Worm (Caenorhabditis elegans) whole organism, L1 larva: ENCODE results near the gene mdt-19.

Source experiments
- C34B4.2 ChIP-seq: sonication (generic microtip); optimal IDR thresholded peaks from 2 replicates; lab custom pipeline; 2017; ENCODE audit warnings: mild to moderate bottlenecking, missing genetic modification characterization, missing compliant biosample characterization
- Y116A8C.19 ChIP-seq: sonication (generic microtip); optimal IDR thresholded peaks from 2 replicates; lab custom pipeline; 2016; ENCODE audit warnings: missing compliant biosample characterization, missing genetic modification characterization, borderline replicate concordance
- aly-2 ChIP-seq: fragments of 150-350 bp; optimal IDR thresholded peaks from 2 replicates; lab custom pipeline; 2014; ENCODE audit warnings: missing biosample characterization, missing genetic modification characterization
- ama-1 ChIP-seq: fragments of 150-350 bp; optimal IDR thresholded peaks from 2 replicates; lab custom pipeline; 2014
- blmp-1 ChIP-seq: fragments of 150-350 bp; optimal IDR thresholded peaks from 2 replicates; lab custom pipeline; 2014; ENCODE audit warnings: missing biosample characterization, missing genetic modification characterization
- ceh-63 ChIP-seq: fragments of 200-800 bp; sonication (Bioruptor generic); optimal IDR thresholded peaks from 2 replicates; lab custom pipeline; 2018; ENCODE audit warnings: mild to moderate bottlenecking, missing genetic modification characterization, missing compliant biosample characterization
- ceh-8 ChIP-seq: fragments of 200-800 bp; sonication (Bioruptor generic); optimal IDR thresholded peaks from 2 replicates; lab custom pipeline; 2018; ENCODE audit warnings: mild to moderate bottlenecking, missing genetic modification characterization, moderate library complexity, missing compliant biosample characterization
- ceh-82 ChIP-seq, 3 experiments: fragments of 150-350 bp in 1 of 3; sonication (generic microtip) in 2 of 3; optimal IDR thresholded peaks; 2 replicates each; lab custom pipeline; 2014 to 2017; ENCODE audit warnings: missing biosample characterization in 3 of 3, missing genetic modification characterization in 3 of 3
- ceh-88 ChIP-seq: fragments of 200-800 bp; sonication (Bioruptor generic); IDR thresholded peaks from 2 replicates; pipeline ENCODE4 v1.3.6; 2022; ENCODE audit warnings: missing genetic modification characterization, missing compliant biosample characterization
- ces-1 ChIP-seq: fragments of 150-350 bp; optimal IDR thresholded peaks from 2 replicates; lab custom pipeline; 2014; ENCODE audit warnings: missing biosample characterization, missing genetic modification reagents, missing genetic modification characterization
- dpl-1 ChIP-seq, 3 experiments: fragments of 150-350 bp in 2 of 3; sonication (generic microtip) in 1 of 3; optimal IDR thresholded peaks; 2 replicates each; lab custom pipeline; 2014 to 2017; ENCODE audit warnings: missing biosample characterization in 3 of 3, missing genetic modification characterization in 3 of 3, missing genetic modification reagents in 3 of 3
- efl-1 ChIP-seq, 4 experiments: fragments of 150-350 bp; optimal IDR thresholded peaks in 3 of 4; peaks in 1 of 4; 1 replicate in 1 of 4; 2 replicates in 3 of 4; lab custom pipeline; 2014; ENCODE audit warnings: missing biosample characterization in 2 of 4, missing genetic modification characterization in 2 of 4, missing genetic modification reagents in 2 of 4
- elt-2 ChIP-seq: sonication (generic microtip); optimal IDR thresholded peaks from 2 replicates; lab custom pipeline; 2016; ENCODE audit warnings: missing genetic modification characterization, mild to moderate bottlenecking, inconsistent platforms, missing compliant biosample characterization, missing genetic modification reagents
- elt-3 ChIP-seq, 6 experiments: fragments of 150-350 bp in 1 of 6; sonication (generic microtip); optimal IDR thresholded peaks; 2 replicates each; lab custom pipeline; 2017 to 2018; ENCODE audit warnings: missing biosample characterization in 6 of 6, missing genetic modification characterization in 6 of 6, inconsistent platforms in 1 of 6
- fkh-10 ChIP-seq: sonication (generic microtip); optimal IDR thresholded peaks from 2 replicates; lab custom pipeline; 2017; ENCODE audit warnings: missing biosample characterization, missing genetic modification reagents, missing genetic modification characterization
- fkh-4 ChIP-seq: sonication (generic microtip); optimal IDR thresholded peaks from 2 replicates; lab custom pipeline; 2016; ENCODE audit warnings: missing compliant biosample characterization, missing genetic modification characterization, borderline replicate concordance
- fos-1 ChIP-seq: fragments of 150-350 bp; optimal IDR thresholded peaks from 2 replicates; lab custom pipeline; 2014; ENCODE audit warnings: missing biosample characterization, missing genetic modification characterization
- hlh-17 ChIP-seq: fragments of 200-800 bp; sonication (Bioruptor generic); optimal IDR thresholded peaks from 2 replicates; lab custom pipeline; 2018; ENCODE audit warnings: missing genetic modification characterization, mild to moderate bottlenecking, missing compliant biosample characterization, moderate library complexity, borderline replicate concordance
- hlh-4 ChIP-seq: sonication (generic microtip); optimal IDR thresholded peaks from 2 replicates; lab custom pipeline; 2016; ENCODE audit warnings: mild to moderate bottlenecking, missing genetic modification characterization, missing compliant biosample characterization
- isw-1 ChIP-seq: fragments of 200-800 bp; sonication (Bioruptor generic); IDR thresholded peaks from 2 replicates; pipeline ENCODE4 v1.3.6; 2022; ENCODE audit warnings: missing genetic modification characterization, missing compliant biosample characterization
- lin-14 ChIP-seq: fragments of 200-800 bp; sonication (Bioruptor generic); optimal IDR thresholded peaks from 2 replicates; lab custom pipeline; 2018; ENCODE audit warnings: mild to moderate bottlenecking, missing genetic modification characterization, moderate library complexity, missing compliant biosample characterization
- lin-35 ChIP-seq, 2 experiments: fragments of 150-350 bp; optimal IDR thresholded peaks; 2 replicates each; lab custom pipeline; 2014; ENCODE audit warnings: missing biosample characterization in 2 of 2, missing genetic modification characterization in 2 of 2, missing genetic modification reagents in 2 of 2
- lin-39 ChIP-seq: fragments of 150-350 bp; optimal IDR thresholded peaks from 2 replicates; lab custom pipeline; 2014; ENCODE audit warnings: missing biosample characterization, missing genetic modification reagents, missing genetic modification characterization
- lsy-2 ChIP-seq, 2 experiments: fragments of 150-350 bp; optimal IDR thresholded peaks; 2 replicates each; lab custom pipeline; 2014; ENCODE audit warnings: missing biosample characterization in 2 of 2, missing genetic modification characterization in 2 of 2
- mab-9 ChIP-seq: fragments of 200-800 bp; sonication (Bioruptor generic); IDR thresholded peaks from 2 replicates; pipeline ENCODE4 v1.3.6; 2022; ENCODE audit warnings: missing genetic modification reagents, missing genetic modification characterization, missing compliant biosample characterization
- nhr-11 ChIP-seq: fragments of 150-350 bp; optimal IDR thresholded peaks from 2 replicates; lab custom pipeline; 2014; ENCODE audit warnings: missing biosample characterization, missing genetic modification characterization
- nhr-12 ChIP-seq: sonication (generic microtip); optimal IDR thresholded peaks from 2 replicates; lab custom pipeline; 2017; ENCODE audit warnings: missing biosample characterization, missing genetic modification characterization
- nhr-20 ChIP-seq: sonication (generic microtip); optimal IDR thresholded peaks from 2 replicates; lab custom pipeline; 2016; ENCODE audit warnings: mild to moderate bottlenecking, missing genetic modification characterization, missing compliant biosample characterization
- nhr-237 ChIP-seq: fragments of 150-350 bp; optimal IDR thresholded peaks from 2 replicates; lab custom pipeline; 2014; ENCODE audit warnings: missing biosample characterization, missing genetic modification characterization
- nhr-28 ChIP-seq: fragments of 150-350 bp; optimal IDR thresholded peaks from 2 replicates; lab custom pipeline; 2014; ENCODE audit warnings: missing biosample characterization, missing genetic modification characterization
- nhr-71 ChIP-seq: sonication (generic microtip); optimal IDR thresholded peaks from 2 replicates; lab custom pipeline; 2016; ENCODE audit warnings: mild to moderate bottlenecking, missing genetic modification characterization, moderate library complexity, missing compliant biosample characterization
- nhr-77 ChIP-seq: fragments of 150-350 bp; optimal IDR thresholded peaks from 2 replicates; lab custom pipeline; 2014; ENCODE audit warnings: missing biosample characterization, missing genetic modification characterization
- nhr-90 ChIP-seq: sonication (generic microtip); optimal IDR thresholded peaks from 2 replicates; lab custom pipeline; 2016; ENCODE audit warnings: mild to moderate bottlenecking, missing genetic modification characterization, missing compliant biosample characterization; ENCODE audit not compliant: poor library complexity
- pag-3 ChIP-seq: sonication (generic microtip); optimal IDR thresholded peaks from 2 replicates; lab custom pipeline; 2017; ENCODE audit warnings: missing genetic modification characterization, mild to moderate bottlenecking, missing compliant biosample characterization, antibody characterized with exemption, borderline replicate concordance; ENCODE audit not compliant: insufficient read depth
- pqm-1 ChIP-seq: sonication (generic microtip); optimal IDR thresholded peaks from 3 replicates; lab custom pipeline; 2017; ENCODE audit warnings: missing biosample characterization, missing genetic modification characterization
- skn-1 ChIP-seq: fragments of 150-350 bp; optimal IDR thresholded peaks from 2 replicates; lab custom pipeline; 2014; ENCODE audit warnings: missing biosample characterization, missing genetic modification characterization
- snpc-4 ChIP-seq: fragments of 150-350 bp; optimal IDR thresholded peaks from 2 replicates; lab custom pipeline; 2014; ENCODE audit warnings: missing biosample characterization, missing genetic modification characterization
- snu-23 ChIP-seq: sonication (generic microtip); optimal IDR thresholded peaks from 2 replicates; lab custom pipeline; 2016; ENCODE audit warnings: missing genetic modification characterization, missing compliant biosample characterization
- sox-4 ChIP-seq: sonication (generic microtip); optimal IDR thresholded peaks from 2 replicates; lab custom pipeline; 2016; ENCODE audit warnings: missing genetic modification characterization, missing compliant biosample characterization
- sptf-1 ChIP-seq: fragments of 150-350 bp; optimal IDR thresholded peaks from 2 replicates; lab custom pipeline; 2014; ENCODE audit warnings: missing biosample characterization, missing genetic modification characterization
- swsn-7 ChIP-seq: sonication (generic microtip); optimal IDR thresholded peaks from 2 replicates; lab custom pipeline; 2016; ENCODE audit warnings: missing genetic modification characterization, missing compliant biosample characterization
- unc-30 ChIP-seq: sonication (generic microtip); optimal IDR thresholded peaks from 2 replicates; lab custom pipeline; 2017; ENCODE audit warnings: missing biosample characterization, missing genetic modification characterization
- unc-62 ChIP-seq: fragments of 150-350 bp; optimal IDR thresholded peaks from 2 replicates; lab custom pipeline; 2014; ENCODE audit warnings: missing biosample characterization, missing genetic modification reagents, missing genetic modification characterization
- vab-15 ChIP-seq: sonication (generic microtip); optimal IDR thresholded peaks from 2 replicates; lab custom pipeline; 2017; ENCODE audit warnings: missing genotype, mild to moderate bottlenecking, missing genetic modification characterization, missing compliant biosample characterization
- xbp-1 ChIP-seq: sonication (generic microtip); optimal IDR thresholded peaks from 2 replicates; lab custom pipeline; 2016; ENCODE audit warnings: missing genetic modification characterization, missing compliant biosample characterization
- zip-4 ChIP-seq: fragments of 200-800 bp; sonication (Bioruptor generic); optimal IDR thresholded peaks from 2 replicates; lab custom pipeline; 2018; ENCODE audit warnings: mild to moderate bottlenecking, missing genetic modification characterization, moderate library complexity, missing compliant biosample characterization

mdt-19 gene

ce11 chrIII:2619559-2619958 is 21.7 kb downstream of the mdt-19 start, which contains the start of gene ppfr-4 (continued):
- TF ChIP-seq ceh-63 (GFP tag; lab: Kevin White, UChicago) (no peak), ceh-8 (GFP tag; lab: Kevin White, UChicago) (no peak), lsy-2 (tag; optimal IDR thresholded peaks at IDR 0.05; lab: Kevin White, UChicago) (peak; percentile 39 to 54), pag-3 (tag; lab: Kevin White, UChicago) (no peak), fkh-10 (GFP tag; lab: Kevin White, UChicago) (no peak), skn-1 (tag; lab: Kevin White, UChicago) (no peak), ces-1 (GFP tag; lab: Kevin White, UChicago) (no peak), nhr-28 (no peak), nhr-20 (tag; lab: Kevin White, UChicago) (no peak), unc-62 (GFP tag; lab: Kevin White, UChicago) (no peak), nhr-237 (tag; lab: Kevin White, UChicago) (no peak), elt-2 (tag; lab: Kevin White, UChicago) (no peak), nhr-12 (tag; lab: Kevin White, UChicago) (no peak), lin-35 (GFP tag; optimal IDR thresholded peaks at IDR 0.05; lab: Kevin White, UChicago) (peak; percentile 34 to 41), sox-4 (tag; lab: Kevin White, UChicago) (no peak), ceh-82 (tag; optimal IDR thresholded peaks at IDR 0.05; lab: Kevin White, UChicago) (peak in 1 of 3 experiments; percentile 5), dpl-1 (GFP tag; optimal IDR thresholded peaks at IDR 0.05; lab: Kevin White, UChicago) (peak; percentile 9 to 53 (median 45)), lin-14 (GFP tag; lab: Kevin White, UChicago) (no peak), nhr-90 (tag; lab: Kevin White, UChicago) (peak; percentile 2), pqm-1 (tag; lab: Kevin White, UChicago) (no peak), ama-1 (lab: Kevin White, UChicago) (no peak), isw-1 (no peak), hlh-17 (GFP tag; lab: Kevin White, UChicago) (no peak), snpc-4 (tag; lab: Kevin White, UChicago) (no peak), lin-39 (tag; lab: Kevin White, UChicago) (peak; percentile 26), ceh-88 (GFP tag; lab: Robert Waterston, UW) (no peak), zip-4 (no peak), mab-9 (GFP tag; lab: Robert Waterston, UW) (no peak), snu-23 (GFP tag; lab: Kevin White, UChicago) (peak; percentile 31), nhr-77 (tag; lab: Kevin White, UChicago) (no peak), elt-3 (tag; optimal IDR thresholded peaks at IDR 0.05; lab: Kevin White, UChicago) (no peak), Y116A8C.19 (tag; lab: Kevin White, UChicago) (no peak), swsn-7 (no peak), blmp-1 (tag; lab: Kevin White, UChicago) (peak; percentile 9), nhr-11 (tag; lab: Kevin White, UChicago) (no peak), C34B4.2 (tag; lab: Kevin White, UChicago) (no peak), xbp-1 (tag; lab: Kevin White, UChicago) (no peak), efl-1 (optimal IDR thresholded peaks at IDR 0.05; lab: Kevin White, UChicago) (peak; percentile 31 to 54), efl-1 (GFP tag; optimal IDR thresholded peaks at IDR 0.05 in 1 of 2; lab: Kevin White, UChicago) (peak; percentile 48 to 85), vab-15 (tag; lab: Kevin White, UChicago) (no peak)

- no peak for TF ChIP-seq unc-30 (tag; lab: Kevin White, UChicago)
- TF ChIP-seq fkh-10 (GFP tag; lab: Kevin White, UChicago) = no peak
- TF ChIP-seq nhr-11 (tag; lab: Kevin White, UChicago) = no peak
- TF ChIP-seq nhr-20 (tag; lab: Kevin White, UChicago) = no peak
- no peak for TF ChIP-seq fkh-4 (tag; lab: Kevin White, UChicago)
- TF ChIP-seq sptf-1 = no peak
- TF ChIP-seq ceh-63 (GFP tag; lab: Kevin White, UChicago) = no peak
- no peak for TF ChIP-seq fos-1 (tag; lab: Kevin White, UChicago)
- TF ChIP-seq hlh-4 = no peak
- no peak for TF ChIP-seq pqm-1 (tag; lab: Kevin White, UChicago)
- no peak for TF ChIP-seq lsy-2 (tag; optimal IDR thresholded peaks at IDR 0.05; lab: Kevin White, UChicago)
- TF ChIP-seq elt-2 (tag; lab: Kevin White, UChicago) = no peak
- TF ChIP-seq nhr-71 (tag; lab: Kevin White, UChicago) = no peak
- no peak for TF ChIP-seq aly-2
- no peak for TF ChIP-seq pag-3 (tag; lab: Kevin White, UChicago)
- TF ChIP-seq snpc-4 (tag; lab: Kevin White, UChicago) = no peak
- TF ChIP-seq nhr-77 (tag; lab: Kevin White, UChicago) = no peak
- TF ChIP-seq zip-4 = no peak
These were observed 25.0 kb downstream of the mdt-19 start, which contains the start of gene Y71H2B.2 for ce11 chrIII:2622870-2623269. TSS of gene Y71H2B.2 (plus strand) at chrIII:2623170.
